Fruit fly (Drosophila melanogaster) whole organism, prepupa: ENCODE data around the gene CG11714.
A peak's percentile ranks its signal among the peaks of the same experiment; 100 is the strongest.

ENCODE experiments used
- CG10631 ChIP-seq: fragments of 200-800 bp; sonication (Bioruptor generic); optimal IDR thresholded peaks from 2 replicates; lab custom pipeline; 2016; ENCODE audit warnings: missing biosample characterization, missing genetic modification characterization
- CG10669 ChIP-seq: fragments of 200-800 bp; sonication (Bioruptor generic); optimal IDR thresholded peaks from 3 replicates; lab custom pipeline; 2018; ENCODE audit warnings: missing biosample characterization, mild to moderate bottlenecking, missing genetic modification characterization, moderate library complexity
- CG11294 ChIP-seq: fragments of 200-800 bp; sonication (Bioruptor generic); IDR thresholded peaks from 2 replicates; pipeline ENCODE4 v1.3.6; 2022; ENCODE audit warnings: missing biosample characterization, missing genetic modification characterization
- CG15336 ChIP-seq: fragments of 200-800 bp; sonication (Bioruptor generic); IDR thresholded peaks from 2 replicates; pipeline ENCODE4 v1.3.6; 2022; ENCODE audit warnings: missing biosample characterization, missing genetic modification characterization
- CG3032 ChIP-seq: fragments of 200-800 bp; optimal IDR thresholded peaks from 2 replicates; lab custom pipeline; 2019; ENCODE audit warnings: missing biosample characterization, mild to moderate bottlenecking, missing genetic modification characterization, moderate library complexity
- CG31627 ChIP-seq: fragments of 200-800 bp; sonication (Bioruptor generic); optimal IDR thresholded peaks from 3 replicates; lab custom pipeline; 2016; ENCODE audit warnings: missing biosample characterization, missing genetic modification characterization
- CG32006 ChIP-seq: fragments of 200-800 bp; sonication (Bioruptor generic); optimal IDR thresholded peaks from 3 replicates; lab custom pipeline; 2017; ENCODE audit warnings: missing biosample characterization, mild to moderate bottlenecking, missing genetic modification characterization
- CG3919 ChIP-seq: fragments of 200-800 bp; sonication (Bioruptor generic); optimal IDR thresholded peaks from 3 replicates; lab custom pipeline; 2016; ENCODE audit warnings: missing biosample characterization, missing genetic modification characterization
- CG4318 ChIP-seq: fragments of 200-800 bp; sonication (Bioruptor generic); optimal IDR thresholded peaks from 3 replicates; lab custom pipeline; 2017; ENCODE audit warnings: missing biosample characterization, mild to moderate bottlenecking, missing genetic modification characterization
- CG6163 ChIP-seq: fragments of 200-800 bp; sonication (Bioruptor generic); IDR thresholded peaks from 3 replicates; pipeline ENCODE4 v1.3.6; 2022; ENCODE audit warnings: missing biosample characterization, missing genetic modification characterization
- CG6276 ChIP-seq: fragments of 200-800 bp; sonication (Bioruptor generic); optimal IDR thresholded peaks from 2 replicates; lab custom pipeline; 2017; ENCODE audit warnings: missing biosample characterization, mild to moderate bottlenecking, missing genetic modification characterization
- CG6792 ChIP-seq: fragments of 200-800 bp; sonication (Bioruptor generic); optimal IDR thresholded peaks from 3 replicates; lab custom pipeline; 2016; ENCODE audit warnings: missing biosample characterization, missing genetic modification characterization
- CG6808 ChIP-seq: fragments of 200-800 bp; sonication (Bioruptor generic); optimal IDR thresholded peaks from 3 replicates; lab custom pipeline; 2017; ENCODE audit warnings: missing biosample characterization, missing genetic modification characterization, mild to moderate bottlenecking, moderate library complexity, missing genetic modification reagents
- CG6854 ChIP-seq: fragments of 200-800 bp; sonication (Bioruptor generic); optimal IDR thresholded peaks from 2 replicates; lab custom pipeline; 2017; ENCODE audit warnings: missing biosample characterization, mild to moderate bottlenecking, missing genetic modification characterization
- CG7368 ChIP-seq: fragments of 200-800 bp; sonication (Bioruptor generic); optimal IDR thresholded peaks from 3 replicates; lab custom pipeline; 2016; ENCODE audit warnings: missing biosample characterization, missing genetic modification characterization
- CG8119 ChIP-seq: fragments of 200-800 bp; sonication (Bioruptor generic); IDR thresholded peaks from 3 replicates; pipeline ENCODE4 v1.3.6; 2022; ENCODE audit warnings: missing biosample characterization, missing genetic modification characterization
- CG8632 ChIP-seq: fragments of 200-800 bp; sonication (Bioruptor generic); optimal IDR thresholded peaks from 3 replicates; lab custom pipeline; 2016; ENCODE audit warnings: missing biosample characterization, missing genetic modification characterization
- CG9139 ChIP-seq: fragments of 200-800 bp; sonication (Bioruptor generic); optimal IDR thresholded peaks from 3 replicates; lab custom pipeline; 2017; ENCODE audit warnings: missing biosample characterization, mild to moderate bottlenecking, missing genetic modification characterization
- Eip75B ChIP-seq: fragments of 200-800 bp; sonication (Bioruptor generic); optimal IDR thresholded peaks from 3 replicates; lab custom pipeline; 2016; ENCODE audit warnings: missing biosample characterization, missing genetic modification characterization
- Eip78C ChIP-seq: fragments of 200-800 bp; sonication (Bioruptor generic); peaks from one replicate; lab custom pipeline; 2016; ENCODE audit warnings: missing biosample characterization, missing genetic modification characterization
- Eip93F ChIP-seq: fragments of 200-800 bp; sonication (Bioruptor generic); optimal IDR thresholded peaks from 2 replicates; lab custom pipeline; 2016; ENCODE audit warnings: missing biosample characterization, mild to moderate bottlenecking, missing genetic modification characterization
- Ets21C ChIP-seq: fragments of 200-800 bp; sonication (Bioruptor generic); optimal IDR thresholded peaks from 3 replicates; lab custom pipeline; 2016; ENCODE audit warnings: missing biosample characterization, missing genetic modification characterization
- Ets96B ChIP-seq: fragments of 200-800 bp; optimal IDR thresholded peaks from 2 replicates; lab custom pipeline; 2019; ENCODE audit warnings: missing biosample characterization, mild to moderate bottlenecking, missing genetic modification characterization, moderate library complexity
- Hr38 ChIP-seq: sonication (Bioruptor generic); optimal IDR thresholded peaks from 2 replicates; lab custom pipeline; 2016; ENCODE audit warnings: missing biosample characterization, missing genetic modification characterization
- Hr4 ChIP-seq: fragments of 200-800 bp; sonication (Bioruptor generic); optimal IDR thresholded peaks from 3 replicates; lab custom pipeline; 2016; ENCODE audit warnings: missing biosample characterization, missing genetic modification characterization
- Lpt ChIP-seq: fragments of 200-800 bp; sonication (Bioruptor generic); optimal IDR thresholded peaks from 3 replicates; lab custom pipeline; 2016; ENCODE audit warnings: missing biosample characterization, missing genetic modification characterization
- OdsH ChIP-seq: fragments of 200-800 bp; sonication (Bioruptor generic); optimal IDR thresholded peaks from 3 replicates; lab custom pipeline; 2016; ENCODE audit warnings: missing biosample characterization, missing genetic modification characterization
- Smox ChIP-seq: fragments of 200-800 bp; sonication (Bioruptor generic); optimal IDR thresholded peaks from 3 replicates; lab custom pipeline; 2016; ENCODE audit warnings: missing biosample characterization, missing genetic modification characterization
- Sox102F ChIP-seq: fragments of 200-800 bp; sonication (Bioruptor generic); optimal IDR thresholded peaks from 2 replicates; lab custom pipeline; 2016; ENCODE audit warnings: missing biosample characterization, mild to moderate bottlenecking, missing genetic modification characterization
- achi ChIP-seq: fragments of 200-800 bp; sonication (Bioruptor generic); optimal IDR thresholded peaks from 3 replicates; lab custom pipeline; 2016; ENCODE audit warnings: missing biosample characterization, missing genetic modification characterization
- acj6 ChIP-seq: fragments of 200-800 bp; sonication (Bioruptor generic); optimal IDR thresholded peaks from 3 replicates; lab custom pipeline; 2016; ENCODE audit warnings: missing biosample characterization, missing genetic modification characterization
- cyc ChIP-seq: fragments of 200-800 bp; sonication (Bioruptor generic); optimal IDR thresholded peaks from 3 replicates; lab custom pipeline; 2016; ENCODE audit warnings: missing biosample characterization, missing genetic modification characterization
- dac ChIP-seq: fragments of 200-800 bp; sonication (Bioruptor generic); optimal IDR thresholded peaks from 2 replicates; lab custom pipeline; 2017; ENCODE audit warnings: missing biosample characterization, mild to moderate bottlenecking, missing genetic modification characterization
- eg ChIP-seq: fragments of 200-800 bp; sonication (Bioruptor generic); IDR thresholded peaks from 3 replicates; pipeline ENCODE4 v1.3.6; 2022; ENCODE audit warnings: missing biosample characterization, missing genetic modification characterization
- esn ChIP-seq: fragments of 200-800 bp; sonication (Bioruptor generic); optimal IDR thresholded peaks from 2 replicates; lab custom pipeline; 2016; ENCODE audit warnings: missing biosample characterization, mild to moderate bottlenecking, missing genetic modification characterization, moderate library complexity
- fd59A ChIP-seq: fragments of 200-800 bp; sonication (Bioruptor generic); optimal IDR thresholded peaks from 2 replicates; lab custom pipeline; 2017; ENCODE audit warnings: missing biosample characterization, mild to moderate bottlenecking, missing genetic modification characterization, missing genetic modification reagents
- fkh ChIP-seq: fragments of 200-800 bp; sonication (Bioruptor generic); optimal IDR thresholded peaks from 3 replicates; lab custom pipeline; 2017; ENCODE audit warnings: missing biosample characterization, mild to moderate bottlenecking, missing genetic modification characterization, moderate library complexity
- net ChIP-seq: fragments of 200-800 bp; sonication (Bioruptor generic); optimal IDR thresholded peaks from 3 replicates; lab custom pipeline; 2016; ENCODE audit warnings: missing biosample characterization, missing genetic modification characterization
- pdm3 ChIP-seq: fragments of 200-800 bp; sonication (Bioruptor generic); optimal IDR thresholded peaks from 3 replicates; lab custom pipeline; 2016; ENCODE audit warnings: missing biosample characterization, missing genetic modification characterization
- salr ChIP-seq, 2 experiments: fragments of 200-800 bp; sonication (Bioruptor generic); optimal IDR thresholded peaks; 3 replicates each; lab custom pipeline; 2016 to 2018; ENCODE audit warnings: missing biosample characterization in 2 of 2, missing genetic modification characterization in 2 of 2, mild to moderate bottlenecking in 1 of 2
- svp ChIP-seq: fragments of 200-800 bp; sonication (Bioruptor generic); peaks from one replicate; lab custom pipeline; 2016; ENCODE audit warnings: missing biosample characterization, missing genetic modification characterization
- topi ChIP-seq: fragments of 200-800 bp; sonication (Bioruptor generic); optimal IDR thresholded peaks from 3 replicates; lab custom pipeline; 2016; ENCODE audit warnings: missing biosample characterization, missing genetic modification characterization
- vri ChIP-seq: fragments of 200-800 bp; sonication (Bioruptor generic); optimal IDR thresholded peaks from 3 replicates; lab custom pipeline; 2016; ENCODE audit warnings: missing biosample characterization, mild to moderate bottlenecking, missing genetic modification characterization

The CG11714 gene

dm6 chr3L:11536132-11536531 lies 13.6 kb upstream of the CG11714 start (continued):
- TF ChIP-seq esn (GFP tag; lab: Kevin White, UChicago) (peak; percentile 37), CG6276 (GFP tag; lab: Kevin White, UChicago) (no peak), CG10631 (GFP tag; lab: Kevin White, UChicago) (peak; percentile 3)

DNA sequence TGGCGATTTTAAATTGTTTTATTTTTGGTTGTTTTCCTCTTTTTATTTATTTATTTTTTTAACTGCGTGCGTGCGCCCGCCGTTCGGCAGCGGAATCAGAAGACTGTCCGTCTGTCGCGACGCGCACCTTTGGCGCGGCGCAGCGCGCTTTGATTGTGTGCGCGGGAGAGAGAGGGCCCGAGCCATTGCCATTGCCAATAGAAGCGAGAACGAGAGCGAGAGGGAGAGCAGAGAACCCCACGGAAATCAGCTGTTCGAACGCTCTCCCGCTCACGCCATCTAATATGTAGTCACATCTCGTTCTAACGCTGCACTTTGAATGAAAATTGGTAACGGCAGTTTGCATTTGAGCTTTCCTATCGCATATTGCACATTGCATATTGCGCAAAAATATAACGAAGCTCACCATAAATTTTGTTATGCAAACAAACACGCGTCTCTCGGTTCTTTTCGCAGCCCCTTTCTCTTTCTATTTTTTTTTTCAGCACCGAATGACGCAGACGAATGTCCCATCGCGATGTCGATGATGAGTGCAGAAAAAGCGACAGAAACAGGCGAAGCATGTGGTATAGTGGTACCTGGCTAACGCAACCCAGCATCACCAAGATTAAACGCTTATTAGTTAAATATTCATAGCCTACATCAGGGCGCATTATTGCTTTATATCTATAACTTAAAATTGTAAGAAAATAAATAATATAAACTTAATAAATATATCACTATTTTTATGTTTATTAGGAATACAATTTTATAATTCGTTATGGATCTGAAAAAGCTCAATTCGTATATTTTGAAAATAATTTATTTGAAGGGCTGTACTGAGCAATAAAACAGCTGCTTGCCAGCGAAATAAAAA lies 12.1 kb upstream of the CG11714 start:
- TF ChIP-seq CG8119 (peak; percentile 39; the same call in 2 of the 3 replicates), CG32006 (GFP tag; lab: Kevin White, UChicago) (peak; percentile 60), CG9139 (no peak), CG6854 (GFP tag; lab: Kevin White, UChicago) (no peak), Ets96B (tag; lab: Kevin White, UChicago) (no peak), svp (GFP tag; lab: Kevin White, UChicago) (peak; percentile 20), vri (GFP tag; lab: Kevin White, UChicago) (peak; percentile 49), Eip75B (GFP tag; lab: Kevin White, UChicago) (no peak), CG6792 (GFP tag; lab: Kevin White, UChicago) (no peak), CG15336 (GFP tag; lab: Robert Waterston, UW) (peak; percentile 56; the same call in 1 of the 2 replicates), fkh (peak; percentile 18), CG3919 (GFP tag; lab: Kevin White, UChicago) (no peak), CG10631 (GFP tag; lab: Kevin White, UChicago) (no peak), pdm3 (GFP tag; lab: Kevin White, UChicago) (peak; percentile 7), CG6276 (GFP tag; lab: Kevin White, UChicago) (peak; percentile 19), cyc (GFP tag; lab: Kevin White, UChicago) (no peak), Hr4 (GFP tag; lab: Kevin White, UChicago) (peak; percentile 16), acj6 (GFP tag; lab: Kevin White, UChicago) (peak; percentile 15), eg (peak; percentile 73), OdsH (GFP tag; lab: Kevin White, UChicago) (peak; percentile 7), achi (peak; percentile 35), CG6163 (peak; percentile 64), CG11294 (GFP tag; lab: Robert Waterston, UW) (peak; percentile 57)

DNA sequence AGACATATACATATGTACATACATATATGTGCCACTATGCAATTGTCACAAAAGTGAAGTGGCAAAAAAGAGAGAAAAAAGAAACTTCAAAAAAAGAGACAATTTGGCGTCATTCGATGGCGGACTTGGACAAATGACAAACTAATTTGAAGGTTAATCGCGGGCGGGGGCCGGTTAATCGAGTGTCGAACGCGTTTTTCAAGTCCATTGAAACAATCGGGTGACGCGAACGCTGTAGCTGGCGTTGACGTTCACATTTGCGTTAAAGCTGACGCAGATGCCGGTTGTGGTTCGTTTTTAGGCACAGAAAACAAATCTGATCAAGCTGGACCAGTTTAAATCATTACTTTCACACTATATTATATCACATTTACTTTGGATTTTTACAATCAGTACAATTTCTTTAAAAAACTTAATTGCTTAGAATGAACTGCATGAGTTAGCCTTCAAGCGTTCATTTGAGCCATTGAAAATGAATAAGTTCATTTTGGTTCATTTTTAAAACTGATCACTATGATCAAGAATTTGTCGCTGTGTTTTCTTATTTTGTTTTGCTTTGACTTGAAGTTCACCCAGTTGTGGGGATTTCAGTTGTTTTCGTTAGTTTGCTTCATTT lies 11.3 kb upstream of the CG11714 start:
- TF ChIP-seq CG9139 (no peak), CG3032 (tag; lab: Kevin White, UChicago) (no peak), salr (GFP tag; optimal IDR thresholded peaks at IDR 0.05; lab: Kevin White, UChicago) (peak in 1 of 2 experiments; percentile 13), achi (peak; percentile 43), Sox102F (GFP tag; lab: Kevin White, UChicago) (peak; percentile 55), Eip78C (peak; percentile 79), CG11294 (GFP tag; lab: Robert Waterston, UW) (no peak), CG31627 (GFP tag; lab: Kevin White, UChicago) (peak; percentile 68), fd59A (GFP tag; lab: Kevin White, UChicago) (no peak), topi (GFP tag; lab: Kevin White, UChicago) (peak; percentile 65), net (peak; percentile 19), pdm3 (GFP tag; lab: Kevin White, UChicago) (peak; percentile 69), CG8632 (GFP tag; lab: Kevin White, UChicago) (peak; percentile 54), CG4318 (GFP tag; lab: Kevin White, UChicago) (peak; percentile 10), Smox (peak; percentile 61), Ets96B (tag; lab: Kevin White, UChicago) (no peak), Lpt (GFP tag; lab: Kevin White, UChicago) (no peak), CG6808 (GFP tag; lab: Kevin White, UChicago) (no peak), esn (GFP tag; lab: Kevin White, UChicago) (peak; percentile 73), Eip93F (GFP tag; lab: Kevin White, UChicago) (no peak), CG3919 (GFP tag; lab: Kevin White, UChicago) (peak; percentile 22), CG6854 (GFP tag; lab: Kevin White, UChicago) (no peak), Hr4 (GFP tag; lab: Kevin White, UChicago) (peak; percentile 56), CG15336 (GFP tag; lab: Robert Waterston, UW) (peak; percentile 35; the same call in 1 of the 2 replicates), CG10669 (GFP tag; lab: Kevin White, UChicago) (no peak), Ets21C (GFP tag; lab: Kevin White, UChicago) (peak; percentile 47), CG6276 (GFP tag; lab: Kevin White, UChicago) (no peak), CG7368 (GFP tag; lab: Kevin White, UChicago) (no peak), CG6792 (GFP tag; lab: Kevin White, UChicago) (peak; percentile 33), Hr38 (GFP tag; lab: Kevin White, UChicago) (no peak), Eip75B (GFP tag; lab: Kevin White, UChicago) (peak; percentile 43), CG32006 (GFP tag; lab: Kevin White, UChicago) (peak; percentile 59), cyc (GFP tag; lab: Kevin White, UChicago) (peak; percentile 25), dac (GFP tag; lab: Kevin White, UChicago) (peak; percentile 19)
